Worm (Caenorhabditis elegans) whole organism, mixed stage, embryonic: ENCODE data around the gene T26E4.7.

ENCODE experiments used
- ceh-39 ChIP-seq: fragments of 150-350 bp; optimal IDR thresholded peaks from 2 replicates; lab custom pipeline; 2014; ENCODE audit warnings: missing biosample characterization, missing genetic modification characterization
- elt-3 ChIP-seq: fragments of 150-350 bp; optimal IDR thresholded peaks from 2 replicates; lab custom pipeline; 2014; ENCODE audit warnings: missing biosample characterization, missing genetic modification characterization
- lin-13 ChIP-seq: fragments of 150-350 bp; optimal IDR thresholded peaks from 2 replicates; lab custom pipeline; 2014; ENCODE audit warnings: missing biosample characterization, missing genetic modification characterization
- lsy-2 ChIP-seq: fragments of 150-350 bp; optimal IDR thresholded peaks from 2 replicates; lab custom pipeline; 2014; ENCODE audit warnings: missing biosample characterization, missing genetic modification characterization
- mab-5 ChIP-seq: fragments of 150-350 bp; optimal IDR thresholded peaks from 2 replicates; lab custom pipeline; 2014; ENCODE audit warnings: missing biosample characterization, missing genetic modification characterization
- mep-1 ChIP-seq: fragments of 150-350 bp; optimal IDR thresholded peaks from 2 replicates; lab custom pipeline; 2017; ENCODE audit warnings: missing biosample characterization, missing genetic modification reagents, missing genetic modification characterization, inconsistent platforms
- nhr-2 ChIP-seq: fragments of 150-350 bp; optimal IDR thresholded peaks from 2 replicates; lab custom pipeline; 2014; ENCODE audit warnings: missing biosample characterization, missing genetic modification characterization
- nhr-237 ChIP-seq: fragments of 150-350 bp; optimal IDR thresholded peaks from 2 replicates; lab custom pipeline; 2014; ENCODE audit warnings: missing biosample characterization, missing genetic modification characterization
- nhr-76 ChIP-seq: sonication (generic microtip); optimal IDR thresholded peaks from 2 replicates; lab custom pipeline; 2017; ENCODE audit warnings: missing biosample characterization, missing genetic modification characterization
- pha-4 ChIP-seq: fragments of 150-350 bp; optimal IDR thresholded peaks from 2 replicates; lab custom pipeline; 2018; ENCODE audit warnings: missing biosample characterization, missing genetic modification reagents, missing genetic modification characterization
- snpc-4 ChIP-seq: fragments of 150-350 bp; optimal IDR thresholded peaks from 2 replicates; lab custom pipeline; 2014; ENCODE audit warnings: missing biosample characterization, missing genetic modification characterization
- unc-62 ChIP-seq: fragments of 150-350 bp; optimal IDR thresholded peaks from 2 replicates; lab custom pipeline; 2014; ENCODE audit warnings: missing biosample characterization, missing genetic modification reagents, missing genetic modification characterization
- zip-8 ChIP-seq: fragments of 150-350 bp; optimal IDR thresholded peaks from 2 replicates; lab custom pipeline; 2014; ENCODE audit warnings: missing biosample characterization, missing genetic modification characterization
- ztf-11 ChIP-seq: fragments of 150-350 bp; optimal IDR thresholded peaks from 2 replicates; lab custom pipeline; 2014; ENCODE audit warnings: missing biosample characterization, missing genetic modification characterization

- TF ChIP-seq pha-4 (tag; lab: Kevin White, UChicago) (no peak), zip-8 (tag; lab: Kevin White, UChicago) (no peak), snpc-4 (tag; lab: Kevin White, UChicago) (no peak), mep-1 (tag; lab: Kevin White, UChicago) (no peak), unc-62 (GFP tag; lab: Kevin White, UChicago) (no peak), lsy-2 (no peak), nhr-76 (tag; lab: Kevin White, UChicago) (no peak), elt-3 (tag; lab: Kevin White, UChicago) (no peak), ceh-39 (tag; lab: Kevin White, UChicago) (no peak), ztf-11 (no peak), mab-5 (no peak), nhr-2 (tag; lab: Kevin White, UChicago) (no peak), lin-13 (no peak), nhr-237 (no peak)
Measured at ce11 chrV:15833622-15834021, 40.3 kb downstream of the T26E4.7 start, which contains the start of gene srbc-54.
